Fruit fly (Drosophila melanogaster) Kc167 (cell line): ENCODE measurements around the gene Sfp24Bd.

Experiments
- Myc ChIP-seq: fragments of >200 bp; optimal IDR thresholded peaks from 2 replicates; lab custom pipeline; 2017; ENCODE audit warnings: missing external identifiers
- Sin3A ChIP-seq: fragments of >200 bp; optimal IDR thresholded peaks from 2 replicates; lab custom pipeline; 2018; ENCODE audit warnings: missing external identifiers
- h ChIP-seq: fragments of >200 bp; optimal IDR thresholded peaks from 3 replicates; lab custom pipeline; 2018; ENCODE audit warnings: missing external identifiers
- insv ChIP-seq: fragments of >200 bp; optimal IDR thresholded peaks from 3 replicates; lab custom pipeline; 2018; ENCODE audit warnings: missing external identifiers
- psq ChIP-seq: fragments of >200 bp; optimal IDR thresholded peaks from 2 replicates; lab custom pipeline; 2017; ENCODE audit warnings: missing external identifiers
- ttk ChIP-seq: sonication (Bioruptor generic); optimal IDR thresholded peaks from 2 replicates; lab custom pipeline; 2017; ENCODE audit warnings: missing external identifiers

Sfp24Bd gene

DNA sequence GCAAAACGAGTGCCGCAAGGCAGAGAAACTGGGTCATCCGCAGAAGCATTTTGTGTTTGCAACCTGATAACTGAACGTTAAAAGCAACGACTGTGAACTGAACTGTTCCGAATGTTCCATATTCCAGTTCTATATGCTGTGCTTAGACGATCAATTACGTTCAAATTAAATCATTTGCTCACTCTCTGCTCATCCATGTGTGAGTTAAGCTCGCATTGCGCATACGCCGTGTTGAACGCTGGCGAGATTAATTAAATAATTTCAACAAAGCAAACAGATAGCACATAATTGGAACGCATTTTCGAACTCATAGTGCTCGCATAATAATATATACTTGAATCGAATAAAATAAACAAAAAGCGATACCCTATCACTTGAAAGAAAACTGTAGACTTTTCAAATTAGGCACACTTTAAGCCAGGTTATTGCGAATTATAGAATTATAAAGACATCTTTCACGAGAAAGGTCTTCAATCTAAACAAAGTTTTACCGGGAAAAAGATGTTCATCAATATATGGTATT, 30.1 kb upstream of the Sfp24Bd start, which contains the start of the genes CG10031 and CG42464:
Gene CG10031 (minus strand): TSS at position 101 of the 523 bp plus-strand sequence.
Gene CG42464 (plus strand): TSS at position 473 of the 523 bp plus-strand sequence.
- TF ChIP-seq insv (lab: Kevin White, UChicago) = no peak
- TF ChIP-seq h (lab: Kevin White, UChicago) = no peak
- TF ChIP-seq Sin3A (lab: Kevin White, UChicago) = no peak
- TF ChIP-seq psq (lab: Kevin White, UChicago) = no peak
- no peak for TF ChIP-seq Myc (lab: Kevin White, UChicago)
- no peak for TF ChIP-seq ttk (lab: Kevin White, UChicago)

DNA sequence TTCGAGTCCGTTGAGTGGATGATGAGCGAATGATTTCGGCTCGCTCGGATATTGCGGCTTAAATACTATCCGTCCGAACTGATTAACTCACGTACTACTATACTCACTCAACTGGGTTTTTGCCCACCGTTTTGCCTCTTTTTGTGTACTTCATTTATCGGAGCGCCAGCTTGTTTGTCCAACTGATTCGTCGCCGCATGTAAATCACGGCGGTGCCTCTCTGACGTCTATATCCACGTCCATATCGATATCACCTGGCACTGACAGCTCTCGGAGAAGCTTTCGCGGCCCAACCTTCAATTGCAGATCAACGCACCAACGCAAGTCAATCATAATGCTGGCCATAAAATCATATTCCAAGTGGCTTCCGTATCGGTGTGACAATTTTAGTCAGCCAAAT, 28.8 kb upstream of the Sfp24Bd start, which contains the start of gene CG3604:
Gene CG3604 (minus strand): TSS at position 101 of the 400 bp plus-strand sequence.
- no peak for TF ChIP-seq Sin3A (lab: Kevin White, UChicago)
- no peak for TF ChIP-seq psq (lab: Kevin White, UChicago)
- TF ChIP-seq h (lab: Kevin White, UChicago) = no peak

DNA sequence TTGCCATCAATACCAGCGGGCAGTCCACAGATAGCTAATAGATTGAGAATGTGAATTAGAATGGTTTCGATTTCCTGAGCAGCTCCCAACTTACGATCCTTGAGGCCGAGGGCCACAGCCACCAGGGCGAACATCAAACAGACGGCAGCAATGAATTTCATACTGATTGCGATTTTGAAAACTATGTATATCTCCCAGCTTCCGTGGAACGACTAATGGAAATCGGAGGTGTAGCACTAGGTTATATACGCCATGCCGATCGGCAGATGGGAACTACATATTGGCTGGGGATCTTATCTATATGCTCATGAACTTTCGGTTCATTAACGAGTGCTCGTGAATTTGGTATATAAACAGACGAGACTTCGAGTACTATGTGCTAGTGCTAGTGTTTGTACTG, 27.5 kb upstream of the Sfp24Bd start, which contains the start of gene IM33:
Gene IM33 (minus strand): TSS at position 221 of the 400 bp plus-strand sequence.
- TF ChIP-seq Myc (lab: Kevin White, UChicago) (no peak), psq (lab: Kevin White, UChicago) (no peak), h (lab: Kevin White, UChicago) (no peak), insv (lab: Kevin White, UChicago) (no peak), Sin3A (lab: Kevin White, UChicago) (no peak), ttk (lab: Kevin White, UChicago) (no peak)

DNA sequence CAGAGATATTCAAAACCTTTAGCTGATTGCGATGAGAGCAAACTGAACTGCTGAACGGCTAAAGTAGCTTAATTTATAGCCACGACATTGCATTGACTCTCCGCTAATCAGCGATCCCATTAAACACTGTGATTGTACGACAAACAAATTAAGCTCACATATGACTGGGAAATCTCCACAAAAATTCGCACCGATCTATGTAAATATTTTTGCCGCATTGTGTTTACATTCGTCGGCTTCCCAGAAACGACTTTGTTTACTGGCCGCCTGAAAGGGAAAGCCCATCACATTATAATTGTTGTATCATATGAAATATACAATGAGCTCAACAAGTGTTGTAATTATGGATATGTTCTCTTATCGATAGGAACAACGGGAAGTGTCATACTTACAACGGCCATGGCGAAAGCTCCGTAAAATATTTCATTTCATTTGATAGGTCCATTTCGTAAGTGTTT, 26.5 kb upstream of the Sfp24Bd start, which contains the start of gene CG16713:
Gene CG16713 (minus strand): TSS at position 51 of the 458 bp plus-strand sequence.
- TF ChIP-seq insv (lab: Kevin White, UChicago) (no peak), ttk (lab: Kevin White, UChicago) (no peak), Sin3A (lab: Kevin White, UChicago) (no peak), Myc (lab: Kevin White, UChicago) (no peak), psq (lab: Kevin White, UChicago) (no peak), h (lab: Kevin White, UChicago) (no peak)

DNA sequence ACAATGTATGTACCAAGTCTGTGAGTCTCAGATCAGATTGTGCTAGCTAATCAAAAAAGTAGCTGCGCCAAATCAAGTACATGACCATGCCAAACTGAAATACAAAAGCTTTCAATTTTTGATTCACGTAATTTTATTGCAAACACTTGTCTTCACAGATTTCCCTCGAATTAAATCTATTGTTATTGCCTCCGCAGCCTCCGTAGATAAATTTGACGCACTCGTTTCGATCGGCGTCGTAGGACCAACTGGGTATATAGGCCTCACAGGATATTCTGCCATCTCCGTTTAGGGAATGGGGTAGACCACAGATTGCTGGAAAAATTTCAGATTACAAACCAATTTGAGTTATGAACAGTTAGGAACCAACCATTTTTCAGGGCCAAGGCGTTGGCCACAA, 26.0 kb upstream of the Sfp24Bd start, which contains the start of gene CG43165:
Gene CG43165 (minus strand): TSS at position 101 of the 400 bp plus-strand sequence.
- TF ChIP-seq Myc (lab: Kevin White, UChicago) (no peak), Sin3A (lab: Kevin White, UChicago) (no peak), psq (lab: Kevin White, UChicago) (no peak), h (lab: Kevin White, UChicago) (no peak), insv (lab: Kevin White, UChicago) (no peak), ttk (lab: Kevin White, UChicago) (no peak)

DNA sequence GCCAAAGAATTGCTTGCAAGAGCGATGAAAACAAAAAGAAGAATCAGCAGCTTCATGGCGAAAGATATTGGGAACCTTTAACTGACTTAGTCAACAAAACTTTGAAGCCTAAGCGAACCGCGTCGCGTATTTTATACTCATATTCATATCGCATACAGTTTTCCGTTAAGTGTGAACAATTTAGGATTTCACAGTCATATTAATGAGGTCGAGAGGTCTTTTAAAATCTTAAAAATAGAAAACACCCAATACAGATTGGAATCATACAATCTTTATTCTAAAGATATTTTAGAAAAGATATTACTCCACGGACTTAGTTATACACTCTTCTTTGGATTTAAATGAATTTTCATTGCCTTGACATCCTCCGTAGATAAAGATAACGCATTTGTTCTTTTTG, 24.9 kb upstream of the Sfp24Bd start, which contains the start of gene Acp24A4:
Gene Acp24A4 (minus strand): TSS at position 101 of the 400 bp plus-strand sequence.
- TF ChIP-seq ttk (lab: Kevin White, UChicago) = no peak
- TF ChIP-seq Sin3A (lab: Kevin White, UChicago) = no peak
- no peak for TF ChIP-seq psq (lab: Kevin White, UChicago)
- no peak for TF ChIP-seq Myc (lab: Kevin White, UChicago)

DNA sequence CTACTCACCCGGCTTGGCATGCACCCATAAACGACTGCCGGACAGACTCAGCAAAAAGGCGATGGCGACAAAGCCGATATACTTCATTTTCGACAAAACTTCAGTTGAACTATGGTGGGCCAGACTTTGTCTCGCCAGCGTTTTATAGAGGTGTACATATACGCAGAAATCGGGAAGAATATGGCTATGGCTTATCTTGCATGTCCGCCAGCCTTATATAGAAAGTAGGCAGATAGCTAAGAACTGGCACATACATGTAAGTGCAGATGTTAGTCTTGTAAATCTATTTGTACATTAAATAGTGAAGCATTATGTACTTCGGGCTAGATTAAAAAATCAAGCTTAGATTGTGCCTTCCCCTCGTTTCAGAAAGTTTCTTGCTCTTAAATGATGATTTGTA, 24.1 kb upstream of the Sfp24Bd start, which contains the start of gene CG3513:
Gene CG3513 (minus strand): TSS at position 101 of the 400 bp plus-strand sequence.
- no peak for TF ChIP-seq Myc (lab: Kevin White, UChicago)
- no peak for TF ChIP-seq ttk (lab: Kevin White, UChicago)
- no peak for TF ChIP-seq Sin3A (lab: Kevin White, UChicago)
- TF ChIP-seq insv (lab: Kevin White, UChicago) = no peak
- TF ChIP-seq h (lab: Kevin White, UChicago) = no peak
- no peak for TF ChIP-seq psq (lab: Kevin White, UChicago)

DNA sequence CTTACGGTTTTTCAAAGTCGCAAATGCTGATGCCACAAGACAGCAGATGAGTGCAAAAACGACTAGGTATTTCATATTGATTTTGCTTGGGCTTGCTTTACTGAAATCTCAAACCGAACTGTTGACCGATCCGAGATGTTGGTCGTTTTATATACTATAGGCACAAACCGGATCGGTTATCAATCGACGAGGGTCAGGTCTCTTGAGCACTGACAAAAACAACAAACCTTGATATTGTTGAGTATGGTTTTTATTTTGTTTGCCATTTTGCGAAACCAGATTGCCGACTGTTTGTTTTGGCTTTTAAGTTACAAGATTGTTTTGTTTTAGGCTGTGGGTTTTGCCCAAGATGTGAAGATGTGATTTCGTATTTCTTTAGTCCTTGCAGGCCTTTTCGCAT, 23.5 kb upstream of the Sfp24Bd start, which contains the start of gene CG16704:
Gene CG16704 (minus strand): TSS at position 122 of the 400 bp plus-strand sequence.
- no peak for TF ChIP-seq insv (lab: Kevin White, UChicago)
- no peak for TF ChIP-seq Myc (lab: Kevin White, UChicago)
- no peak for TF ChIP-seq psq (lab: Kevin White, UChicago)
- TF ChIP-seq ttk (lab: Kevin White, UChicago) = no peak
- no peak for TF ChIP-seq h (lab: Kevin White, UChicago)

DNA sequence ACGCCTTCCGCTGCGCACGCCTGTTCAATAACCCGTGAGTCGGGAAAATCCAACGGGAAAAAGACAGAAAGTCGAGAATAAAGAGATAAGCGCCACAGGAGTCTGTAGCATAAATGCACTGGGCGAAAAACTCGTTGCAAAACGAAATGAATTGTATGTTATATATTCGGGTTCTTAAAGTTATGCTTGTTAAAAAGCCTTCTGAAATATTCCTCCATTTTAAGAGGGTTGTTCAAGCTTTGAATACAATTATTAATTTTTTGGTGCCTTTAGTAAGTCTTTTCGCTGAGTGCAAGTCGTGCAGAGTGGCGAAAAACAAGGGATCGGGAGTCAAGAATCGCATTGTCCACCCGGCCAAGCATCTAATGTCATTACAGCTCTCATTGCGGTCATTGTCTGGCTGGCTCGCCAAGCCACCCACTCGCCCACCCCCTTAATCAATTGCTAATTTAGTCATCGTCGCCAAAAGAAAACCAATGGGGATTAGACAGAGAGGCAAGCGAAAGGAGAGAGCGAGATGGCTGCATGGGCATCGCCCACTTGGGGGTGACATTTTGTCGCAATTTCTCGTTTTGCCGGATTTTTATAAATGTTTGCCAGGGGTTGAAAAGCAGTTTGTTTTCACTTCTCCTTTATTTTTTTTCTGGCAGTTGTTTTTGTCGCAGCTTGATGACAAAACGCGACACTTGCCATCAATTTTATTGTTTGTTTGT, 16.4 kb upstream of the Sfp24Bd start:
- TF ChIP-seq Sin3A (lab: Kevin White, UChicago) = no peak

DNA sequence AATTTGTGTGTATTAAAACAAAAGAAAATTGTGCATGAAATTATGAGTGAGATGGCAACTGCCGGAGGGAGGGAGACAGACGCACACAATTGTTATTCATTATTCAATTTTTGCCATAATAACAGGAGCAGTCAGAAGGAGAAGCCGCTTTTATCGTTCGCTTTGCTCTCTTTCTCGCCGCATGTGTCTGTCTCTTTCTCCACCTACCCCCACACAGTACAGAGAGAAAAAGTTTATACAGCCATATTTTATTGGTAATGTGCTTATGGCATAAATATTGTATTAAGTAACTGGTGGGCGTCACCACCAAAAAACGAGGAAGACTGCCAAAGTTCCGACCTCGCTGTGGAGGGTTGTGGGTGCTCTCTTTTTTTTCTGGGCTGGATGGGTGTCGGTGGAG, 13.6 kb upstream of the Sfp24Bd start:
- TF ChIP-seq ttk (lab: Kevin White, UChicago) (no peak), h (lab: Kevin White, UChicago) (no peak), insv (lab: Kevin White, UChicago) (no peak), Myc (lab: Kevin White, UChicago) (no peak), Sin3A (lab: Kevin White, UChicago) (no peak), psq (lab: Kevin White, UChicago) (no peak)

DNA sequence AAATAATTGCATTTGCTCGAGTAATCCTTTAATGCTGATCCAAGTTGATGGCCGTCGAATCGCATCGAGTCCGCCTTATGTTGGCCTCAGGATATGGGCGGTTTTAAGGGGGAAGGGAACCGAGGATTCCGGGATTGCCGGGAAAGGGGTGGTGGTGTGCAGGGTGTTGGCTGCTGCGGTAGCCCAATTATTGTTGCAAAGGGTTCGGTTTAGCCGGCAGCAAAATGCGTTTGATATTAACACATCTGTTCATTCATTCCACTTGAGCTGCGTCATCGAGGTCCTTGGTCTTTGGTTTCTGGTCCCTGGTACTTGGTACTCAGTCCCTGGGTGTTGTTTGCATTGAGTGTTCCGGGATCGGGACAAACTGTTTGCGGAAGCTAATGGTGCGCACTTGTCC, 12.4 kb upstream of the Sfp24Bd start:
- no peak for TF ChIP-seq h (lab: Kevin White, UChicago)
- no peak for TF ChIP-seq insv (lab: Kevin White, UChicago)
- TF ChIP-seq ttk (lab: Kevin White, UChicago) = no peak
- no peak for TF ChIP-seq Sin3A (lab: Kevin White, UChicago)
- TF ChIP-seq Myc (lab: Kevin White, UChicago) = no peak
- no peak for TF ChIP-seq psq (lab: Kevin White, UChicago)
